Fruit fly (Drosophila melanogaster) whole organism, embryonic: ENCODE measurements around the gene sud1.

Experiments used
- Awh ChIP-seq: fragments of 200-800 bp; sonication (Bioruptor generic); IDR thresholded peaks from 2 replicates; pipeline ENCODE4, ENCODE4 v1.3.6; 2022; ENCODE audit warnings: missing biosample characterization, missing genetic modification characterization
- Blimp-1 ChIP-seq: fragments of 200-800 bp; sonication (Bioruptor generic); optimal IDR thresholded peaks from 3 replicates; lab custom pipeline; 2018; ENCODE audit warnings: missing biosample characterization, missing genetic modification characterization, mild to moderate bottlenecking, moderate library complexity, missing genetic modification reagents
- CG10959 ChIP-seq: fragments of 200-800 bp; sonication (Bioruptor generic); IDR thresholded peaks from 2 replicates; pipeline ENCODE4 v1.3.6; 2022; ENCODE audit warnings: missing biosample characterization, missing genetic modification characterization
- CG10979 ChIP-seq: fragments of 200-800 bp; sonication (Bioruptor generic); optimal IDR thresholded peaks from 2 replicates; lab custom pipeline; 2018; ENCODE audit warnings: missing biosample characterization, mild to moderate bottlenecking, missing genetic modification characterization, moderate library complexity
- CG13424 ChIP-seq: fragments of 200-800 bp; sonication (Bioruptor generic); optimal IDR thresholded peaks from 2 replicates; lab custom pipeline; 2019; ENCODE audit warnings: missing biosample characterization, mild to moderate bottlenecking, missing genetic modification characterization, moderate library complexity
- CG13624 ChIP-seq: fragments of 200-800 bp; sonication (Bioruptor generic); optimal IDR thresholded peaks from 2 replicates; lab custom pipeline; 2016; ENCODE audit warnings: missing biosample characterization, missing genetic modification characterization
- CG13894 ChIP-seq: fragments of 200-800 bp; sonication (Bioruptor generic); optimal IDR thresholded peaks from 3 replicates; lab custom pipeline; 2018; ENCODE audit warnings: missing biosample characterization, mild to moderate bottlenecking, missing genetic modification characterization, moderate library complexity
- CG14014 ChIP-seq: fragments of 200-800 bp; sonication (Bioruptor generic); IDR thresholded peaks from 2 replicates; pipeline ENCODE4 v1.3.6; 2022; ENCODE audit warnings: missing biosample characterization, missing genetic modification characterization
- CG15269 ChIP-seq: fragments of 200-800 bp; sonication (Bioruptor generic); optimal IDR thresholded peaks from 2 replicates; lab custom pipeline; 2018; ENCODE audit warnings: missing biosample characterization, mild to moderate bottlenecking, missing genetic modification characterization, moderate library complexity
- CG2202 ChIP-seq: fragments of 200-800 bp; sonication (Bioruptor generic); optimal IDR thresholded peaks from 2 replicates; lab custom pipeline; 2018; ENCODE audit warnings: missing biosample characterization, mild to moderate bottlenecking, missing genetic modification characterization
- CG31388 ChIP-seq: fragments of 200-800 bp; sonication (Bioruptor generic); optimal IDR thresholded peaks from 2 replicates; lab custom pipeline; 2016; ENCODE audit warnings: missing biosample characterization, missing genetic modification characterization
- CG31441 ChIP-seq: fragments of 200-800 bp; sonication (Bioruptor generic); IDR thresholded peaks from 2 replicates; pipeline ENCODE4 v1.3.6; 2022; ENCODE audit warnings: missing biosample characterization, missing genetic modification characterization
- CG32772 ChIP-seq: fragments of 200-800 bp; sonication (Bioruptor generic); IDR thresholded peaks from 2 replicates; pipeline ENCODE4 v1.3.6; 2022; ENCODE audit warnings: missing biosample characterization, missing genetic modification characterization
- CG43689 ChIP-seq: fragments of 200-800 bp; sonication (Bioruptor generic); IDR thresholded peaks from 2 replicates; pipeline ENCODE4 v1.3.6; 2022; ENCODE audit warnings: missing biosample characterization, missing genetic modification characterization
- CG4854 ChIP-seq: fragments of 200-800 bp; sonication (Bioruptor generic); optimal IDR thresholded peaks from 2 replicates; lab custom pipeline; 2016; ENCODE audit warnings: missing biosample characterization, missing genetic modification characterization, inconsistent platforms
- CG5953 ChIP-seq: fragments of 200-800 bp; sonication (Bioruptor generic); IDR thresholded peaks from 2 replicates; pipeline ENCODE4 v1.3.6; 2022; ENCODE audit warnings: missing biosample characterization, missing genetic modification characterization
- CG6689 ChIP-seq: fragments of 200-800 bp; sonication (Bioruptor generic); IDR thresholded peaks from 2 replicates; pipeline ENCODE4 v1.3.6; 2022; ENCODE audit warnings: missing biosample characterization, missing genetic modification characterization
- CG7372 ChIP-seq: fragments of 200-800 bp; sonication (Bioruptor generic); IDR thresholded peaks from 2 replicates; pipeline ENCODE4 v1.3.6; 2022; ENCODE audit warnings: missing biosample characterization, missing genetic modification characterization
- CG7839 ChIP-seq: fragments of 200-800 bp; sonication (Bioruptor generic); optimal IDR thresholded peaks from 3 replicates; lab custom pipeline; 2018; ENCODE audit warnings: missing biosample characterization, mild to moderate bottlenecking, missing genetic modification characterization, moderate library complexity
- CG7963 ChIP-seq: fragments of 200-800 bp; sonication (Bioruptor generic); IDR thresholded peaks from 3 replicates; pipeline ENCODE4 v1.3.6; 2022; ENCODE audit warnings: missing biosample characterization, missing genetic modification characterization; ENCODE audit not compliant: partially characterized antibody
- CG8359 ChIP-seq: fragments of 200-800 bp; sonication (Bioruptor generic); optimal IDR thresholded peaks from 2 replicates; lab custom pipeline; 2017; ENCODE audit warnings: missing biosample characterization, mild to moderate bottlenecking, missing genetic modification characterization, borderline replicate concordance
- CG9727 ChIP-seq: fragments of 200-800 bp; sonication (Bioruptor generic); optimal IDR thresholded peaks from 3 replicates; lab custom pipeline; 2017; ENCODE audit warnings: missing biosample characterization, mild to moderate bottlenecking, missing genetic modification characterization
- Deaf1 ChIP-seq: fragments of 200-800 bp; optimal IDR thresholded peaks from 3 replicates; lab custom pipeline; 2019; ENCODE audit warnings: missing biosample characterization, mild to moderate bottlenecking, missing genetic modification characterization, moderate library complexity
- Dek ChIP-seq: fragments of 200-800 bp; sonication (Bioruptor generic); optimal IDR thresholded peaks from 3 replicates; lab custom pipeline; 2019; ENCODE audit warnings: missing biosample characterization, mild to moderate bottlenecking, missing genetic modification characterization, moderate library complexity
- Drgx ChIP-seq: fragments of 200-800 bp; sonication (Bioruptor generic); IDR thresholded peaks from 2 replicates; pipeline ENCODE4 v1.3.6; 2022; ENCODE audit warnings: missing biosample characterization, missing genetic modification characterization
- Gug ChIP-seq: fragments of 200-800 bp; sonication (Bioruptor generic); IDR thresholded peaks from 4 replicates; pipeline ENCODE4 v1.3.6; 2022; ENCODE audit warnings: missing biosample characterization, missing genetic modification characterization
- Hey ChIP-seq: fragments of 200-800 bp; sonication (Bioruptor generic); optimal IDR thresholded peaks from 3 replicates; lab custom pipeline; 2018; ENCODE audit warnings: missing biosample characterization, mild to moderate bottlenecking, missing genetic modification characterization
- Kr ChIP-seq: fragments of 200-800 bp; sonication (Bioruptor generic); optimal IDR thresholded peaks from 2 replicates; lab custom pipeline; 2017; ENCODE audit warnings: missing biosample characterization, mild to moderate bottlenecking, missing genetic modification characterization
- Lim3 ChIP-seq: fragments of 200-800 bp; sonication (Bioruptor generic); IDR thresholded peaks from 2 replicates; pipeline ENCODE4 v1.3.6; 2022; ENCODE audit warnings: missing biosample characterization, missing genetic modification characterization
- Nf-YC ChIP-seq: fragments of 200-800 bp; optimal IDR thresholded peaks from 3 replicates; lab custom pipeline; 2019; ENCODE audit warnings: missing biosample characterization, mild to moderate bottlenecking, missing genetic modification characterization, moderate library complexity
- NfI ChIP-seq: fragments of 200-800 bp; sonication (Bioruptor generic); optimal IDR thresholded peaks from 3 replicates; lab custom pipeline; 2018; ENCODE audit warnings: missing biosample characterization, mild to moderate bottlenecking, missing genetic modification characterization, moderate library complexity
- Oli ChIP-seq: fragments of 200-800 bp; sonication (Bioruptor generic); optimal IDR thresholded peaks from 2 replicates; lab custom pipeline; 2018; ENCODE audit warnings: missing biosample characterization, mild to moderate bottlenecking, missing genetic modification characterization, moderate library complexity
- Optix ChIP-seq: fragments of 200-800 bp; sonication (Bioruptor generic); IDR thresholded peaks from 3 replicates; pipeline ENCODE4 v1.3.6; 2022; ENCODE audit warnings: missing biosample characterization, missing genetic modification characterization
- Sox100B ChIP-seq: fragments of 200-800 bp; sonication (Bioruptor generic); optimal IDR thresholded peaks from 3 replicates; lab custom pipeline; 2018; ENCODE audit warnings: missing biosample characterization, mild to moderate bottlenecking, missing genetic modification characterization
- amos ChIP-seq: fragments of 200-800 bp; sonication (Bioruptor generic); IDR thresholded peaks from 2 replicates; pipeline ENCODE4 v1.3.6; 2022; ENCODE audit warnings: missing biosample characterization, missing genetic modification characterization; ENCODE audit not compliant: partially characterized antibody
- dm ChIP-seq: fragments of 200-800 bp; sonication (Bioruptor generic); optimal IDR thresholded peaks from 3 replicates; lab custom pipeline; 2016; ENCODE audit warnings: missing biosample characterization, missing genetic modification characterization
- dysf ChIP-seq: fragments of 200-800 bp; sonication (Bioruptor generic); IDR thresholded peaks from 3 replicates; pipeline ENCODE4 v1.3.6; 2022; ENCODE audit warnings: missing biosample characterization, missing genetic modification characterization
- ems ChIP-seq: fragments of 200-800 bp; sonication (Bioruptor generic); optimal IDR thresholded peaks from 3 replicates; lab custom pipeline; 2016; ENCODE audit warnings: missing biosample characterization, missing genetic modification characterization
- ewg ChIP-seq: fragments of 200-800 bp; sonication (Bioruptor generic); optimal IDR thresholded peaks from 3 replicates; lab custom pipeline; 2017; ENCODE audit warnings: mild to moderate bottlenecking, missing biosample characterization, missing genetic modification reagents, missing genetic modification characterization
- ken ChIP-seq: fragments of 200-800 bp; sonication (Bioruptor generic); IDR thresholded peaks from 3 replicates; pipeline ENCODE4 v1.3.6; 2022; ENCODE audit warnings: missing biosample characterization, missing genetic modification characterization
- lilli ChIP-seq: fragments of 200-800 bp; sonication (Bioruptor generic); optimal IDR thresholded peaks from 3 replicates; lab custom pipeline; 2016; ENCODE audit warnings: missing biosample characterization, missing genetic modification characterization
- maf-S ChIP-seq: fragments of 200-800 bp; sonication (Bioruptor generic); optimal IDR thresholded peaks from 2 replicates; lab custom pipeline; 2016; ENCODE audit warnings: missing biosample characterization, missing genetic modification characterization
- prd ChIP-seq, 3 experiments: fragments of >200 bp in 2 of 3; fragments of 200-800 bp in 1 of 3; sonication (Bioruptor generic) in 1 of 3; optimal IDR thresholded peaks in 2 of 3; IDR thresholded peaks in 1 of 3; 2 replicates in 2 of 3; 3 replicates in 1 of 3; pipeline versions ENCODE4 v1.3.6 to Lab custom; 2017 to 2022; ENCODE audit warnings: missing biosample characterization in 1 of 3, missing genetic modification characterization in 1 of 3
- run ChIP-seq: fragments of 200-800 bp; sonication (Bioruptor generic); optimal IDR thresholded peaks from 3 replicates; lab custom pipeline; 2018; ENCODE audit warnings: missing biosample characterization, mild to moderate bottlenecking, missing genetic modification characterization
- sens ChIP-seq: fragments of 200-800 bp; sonication (Bioruptor generic); peaks from one replicate; lab custom pipeline; 2016; ENCODE audit warnings: missing biosample characterization, missing genetic modification characterization
- vfl ChIP-seq: fragments of 200-800 bp; sonication (Bioruptor generic); optimal IDR thresholded peaks from 2 replicates; lab custom pipeline; 2016; ENCODE audit warnings: missing biosample characterization, missing genetic modification characterization

The sud1 gene

DNA sequence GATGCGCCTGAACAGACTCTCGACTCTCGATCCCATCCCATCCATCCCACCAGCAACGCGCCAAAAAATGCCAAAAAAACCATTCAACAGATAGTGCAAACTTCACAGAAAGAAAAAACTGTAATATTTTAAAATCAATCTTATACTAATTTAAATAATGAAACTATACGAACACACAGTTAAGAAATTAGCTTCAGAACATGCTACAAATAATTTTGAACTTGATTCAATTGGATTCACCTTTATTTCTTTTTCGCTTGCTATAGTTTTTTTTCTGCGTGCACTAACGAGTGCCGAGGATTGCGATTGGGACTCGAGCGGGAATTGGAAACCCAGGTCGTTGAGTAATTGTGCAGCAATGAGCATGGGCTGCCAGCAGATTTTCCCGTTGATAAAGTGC is 9.6 kb downstream of the sud1 start:
- no peak for TF ChIP-seq CG8359 (GFP tag; lab: Kevin White, UChicago)
- peak; percentile 28; the same call in 1 of the 2 replicates for TF ChIP-seq Drgx (GFP tag; lab: Robert Waterston, UW)
- TF ChIP-seq, all 482 proteins: peak for 1

DNA sequence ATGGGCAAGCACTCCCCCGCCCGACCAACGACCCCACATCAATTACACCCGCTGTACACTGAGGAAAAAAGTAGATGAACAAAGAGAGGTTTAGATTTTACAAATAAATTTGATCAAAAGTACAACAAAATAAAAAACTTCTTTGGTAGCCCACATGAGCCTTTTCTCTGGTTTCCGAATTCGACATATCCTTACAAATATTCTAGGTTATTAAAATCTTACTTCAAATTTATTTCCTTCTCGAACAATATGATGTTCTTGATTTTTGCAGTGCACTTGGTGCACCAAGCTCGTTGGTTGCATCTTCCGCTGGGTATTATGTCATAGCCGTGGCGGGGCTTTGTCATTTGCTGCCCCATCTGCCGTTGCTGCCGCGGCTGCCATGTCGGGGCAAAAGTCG is 11.0 kb downstream of the sud1 start:
- TF ChIP-seq CG7372 (GFP tag; lab: Robert Waterston, UW) (0 out of 2 replicates have a peak, but pooled peaks have one; percentile 1), CG13624 (no peak), Optix (GFP tag; lab: Robert Waterston, UW) (no peak), Drgx (GFP tag; lab: Robert Waterston, UW) (peak; percentile 46; the same call in 1 of the 2 replicates), sens (peak; percentile 35), ems (GFP tag; lab: Kevin White, UChicago) (no peak), Kr (no peak)

DNA sequence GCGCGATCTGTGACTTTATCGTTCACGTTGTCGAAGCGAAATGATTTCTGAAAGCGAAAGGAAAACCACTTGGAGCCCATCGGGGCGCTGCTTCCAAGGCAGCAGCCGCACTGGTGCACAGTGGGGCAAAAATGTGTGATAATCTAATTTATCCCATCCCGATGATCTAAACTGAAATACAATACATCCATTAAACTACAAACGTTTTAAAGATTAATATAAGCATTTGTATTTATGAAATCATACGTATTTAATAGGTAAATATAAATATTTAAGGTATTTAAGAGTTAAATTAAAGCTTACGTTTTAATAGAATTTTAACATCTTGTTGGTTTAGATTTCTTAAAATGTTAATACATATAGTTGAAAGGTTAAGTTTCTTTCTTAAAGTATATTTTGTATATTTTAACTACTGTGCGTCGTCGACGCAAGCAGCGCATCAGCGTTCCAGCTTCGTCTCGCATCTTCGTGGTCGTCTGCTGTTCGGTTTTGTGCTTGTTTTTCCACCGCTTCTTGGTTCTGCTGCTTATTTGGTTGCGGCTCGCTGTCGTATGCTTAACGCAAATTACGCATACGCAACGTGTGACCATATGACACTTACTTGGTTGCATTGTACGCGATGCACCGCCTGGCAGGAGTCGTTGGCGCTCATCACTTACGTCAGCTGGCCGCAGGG is 11.6 kb downstream of the sud1 start, which contains the start of gene CG13643:
Gene CG13643, minus strand, starts transcription at position 46 of the 676 bp plus-strand sequence.
- TF ChIP-seq CG7839 (tag; lab: Kevin White, UChicago) = peak; percentile 3
- no peak for TF ChIP-seq CG31388 (GFP tag; lab: Kevin White, UChicago)
- TF ChIP-seq CG13424 (tag; lab: Kevin White, UChicago) = peak; percentile 64
- peak; percentile 55; the same call in 1 of the 2 replicates for TF ChIP-seq CG31441 (GFP tag; lab: Robert Waterston, UW)
- TF ChIP-seq Hey = no peak
- 0 out of 2 replicates have a peak, but pooled peaks have one; percentile 35 for TF ChIP-seq CG14014 (GFP tag; lab: Robert Waterston, UW)
- TF ChIP-seq Oli (tag; lab: Kevin White, UChicago) = peak; percentile 33
- no peak for TF ChIP-seq CG43689 (GFP tag; lab: Robert Waterston, UW)
- no peak for TF ChIP-seq CG7963
- peak; percentile 13 for TF ChIP-seq run
- no peak for TF ChIP-seq Gug
- TF ChIP-seq Awh = no peak
- no peak for TF ChIP-seq Lim3 (GFP tag; lab: Robert Waterston, UW)
- TF ChIP-seq Deaf1 (tag; lab: Kevin White, UChicago) = peak; percentile 76
- peak; percentile 68 for TF ChIP-seq Sox100B
- TF ChIP-seq CG4854 = no peak
- TF ChIP-seq ewg (GFP tag; lab: Kevin White, UChicago) = no peak
- 0 out of 3 replicates have a peak, but pooled peaks have one; percentile 23 for TF ChIP-seq ken (GFP tag; lab: Robert Waterston, UW)
- TF ChIP-seq maf-S (GFP tag; lab: Kevin White, UChicago) = no peak
- peak; percentile 43 for TF ChIP-seq CG10979 (tag; lab: Kevin White, UChicago)
- TF ChIP-seq CG32772 (GFP tag; lab: Robert Waterston, UW) = no peak
- TF ChIP-seq Blimp-1 (GFP tag; lab: Kevin White, UChicago) = peak; percentile 64
- TF ChIP-seq CG6689 = 0 out of 2 replicates have a peak, but pooled peaks have one; percentile 13
- no peak for TF ChIP-seq prd (optimal IDR thresholded peaks at IDR 0.05; lab: Kevin White, UChicago)
- TF ChIP-seq prd (GFP tag; IDR thresholded peaks at IDR 0.05; lab: Robert Waterston, UW) = 0 out of 3 replicates have a peak, but pooled peaks have one; percentile 9
- TF ChIP-seq CG2202 (tag; lab: Kevin White, UChicago) = no peak
- peak; percentile 60; the same call in 2 of the 3 replicates for TF ChIP-seq dysf (GFP tag; lab: Robert Waterston, UW)
- TF ChIP-seq Nf-YC (tag; lab: Kevin White, UChicago) = no peak
- TF ChIP-seq CG15269 (tag; lab: Kevin White, UChicago) = peak; percentile 67
- TF ChIP-seq CG9727 (GFP tag; lab: Kevin White, UChicago) = peak; percentile 13
- TF ChIP-seq vfl (GFP tag; lab: Kevin White, UChicago) = no peak
- no peak for TF ChIP-seq amos (GFP tag; lab: Robert Waterston, UW)
- no peak for TF ChIP-seq dm (GFP tag; lab: Kevin White, UChicago)
- TF ChIP-seq CG10959 (GFP tag; lab: Robert Waterston, UW) = no peak
- TF ChIP-seq CG5953 (GFP tag; lab: Robert Waterston, UW) = no peak
- TF ChIP-seq CG13894 (tag; lab: Kevin White, UChicago) = no peak
- TF ChIP-seq Dek (tag; lab: Kevin White, UChicago) = no peak
- TF ChIP-seq lilli (GFP tag; lab: Kevin White, UChicago) = no peak
- TF ChIP-seq NfI (GFP tag; lab: Kevin White, UChicago) = peak; percentile 5
